Worm (Caenorhabditis elegans): ENCODE measurements around the gene lin-45.

Gene lin-45

ce11 chrIV:6747083-6747482 is 1.3 kb downstream of the lin-45 start:
- TF ChIP-seq tbx-9 (tag; optimal IDR thresholded peaks at IDR 0.05; ENCODE audit: borderline replicate concordance): no peak
- no peak for TF ChIP-seq nhr-27 (tag; optimal IDR thresholded peaks at IDR 0.05)
- TF ChIP-seq chd-7 (tag; optimal IDR thresholded peaks at IDR 0.05): no peak
- TF ChIP-seq F22D6.2 (tag; optimal IDR thresholded peaks at IDR 0.05): no peak
- TF ChIP-seq rec-8 (tag; optimal IDR thresholded peaks at IDR 0.05): no peak
- TF ChIP-seq snpc-1.1 (tag; optimal IDR thresholded peaks at IDR 0.05; ENCODE audit: insufficient read depth): no peak
- TF ChIP-seq efl-1 (GFP tag; optimal IDR thresholded peaks at IDR 0.05): no peak
- no peak for TF ChIP-seq attf-3 (GFP tag; conservative IDR thresholded peaks at IDR 0.05)
- TF ChIP-seq C17E4.6 (GFP tag; IDR thresholded peaks at IDR 0.05): no peak
- TF ChIP-seq attf-5 (GFP tag; optimal IDR thresholded peaks at IDR 0.05): no peak
- no peak for TF ChIP-seq hmg-20 (GFP tag; IDR thresholded peaks at IDR 0.05)
- TF ChIP-seq nhr-179 (tag; optimal IDR thresholded peaks at IDR 0.05): no peak
- no peak for TF ChIP-seq sptf-2 (GFP tag; optimal IDR thresholded peaks at IDR 0.05)
- TF ChIP-seq lag-1 (GFP tag; IDR thresholded peaks at IDR 0.05): no peak
- no peak for TF ChIP-seq athp-1 (tag; optimal IDR thresholded peaks at IDR 0.05)
- no peak for TF ChIP-seq ztf-26 (tag; optimal IDR thresholded peaks at IDR 0.05)
- no peak for TF ChIP-seq let-607 (tag; optimal IDR thresholded peaks at IDR 0.05)

ce11 chrIV:6742159-6742558 is 6.2 kb downstream of the lin-45 start, which contains the start of gene smg-7:
smg-7 (minus strand) TSS chrIV:6742443.
- TF ChIP-seq madf-3 (GFP tag; IDR thresholded peaks at IDR 0.05) (0 out of 2 replicates have a peak, but pooled peaks have one; percentile 53), madf-6 (GFP tag; IDR thresholded peaks at IDR 0.05) (no peak), Y53G8AR.9 (GFP tag; conservative IDR thresholded peaks at IDR 0.05) (0 out of 2 replicates have a peak, but pooled peaks have one; percentile 38), F57A8.1 (GFP tag; optimal IDR thresholded peaks at IDR 0.05) (no peak), nfyb-1 (GFP tag; IDR thresholded peaks at IDR 0.05) (0 out of 2 replicates have a peak, but pooled peaks have one; percentile 23), mcd-1 (GFP tag; IDR thresholded peaks at IDR 0.05) (no peak), T26A5.8 (tag; optimal IDR thresholded peaks at IDR 0.05) (no peak), ekl-4 (GFP tag; IDR thresholded peaks at IDR 0.05) (peak; percentile 30; the same call in 1 of the 2 replicates)

ce11 chrIV:6740190-6740589 is 8.2 kb downstream of the lin-45 start, which contains the start of gene Y73B6A.3:
Y73B6A.3 (minus strand) TSS chrIV:6740290.
- TF ChIP-seq hmg-20 (GFP tag; IDR thresholded peaks at IDR 0.05) (no peak), lin-54 (GFP tag; optimal IDR thresholded peaks at IDR 0.05) (no peak), nhr-90 (tag; optimal IDR thresholded peaks at IDR 0.05) (no peak), dpl-1 (GFP tag; optimal IDR thresholded peaks at IDR 0.05) (no peak), ets-4 (GFP tag; optimal IDR thresholded peaks at IDR 0.05) (no peak), egl-18 (GFP tag; IDR thresholded peaks at IDR 0.05) (no peak), akir-1 (GFP tag; optimal IDR thresholded peaks at IDR 0.05) (no peak), unc-62 (GFP tag; optimal IDR thresholded peaks at IDR 0.05) (no peak), tlf-1 (GFP tag; optimal IDR thresholded peaks at IDR 0.05) (no peak), atf-7 (tag; optimal IDR thresholded peaks at IDR 0.05) (no peak), chd-7 (tag; optimal IDR thresholded peaks at IDR 0.05) (no peak), snpc-1.1 (tag; optimal IDR thresholded peaks at IDR 0.05; ENCODE audit: insufficient read depth) (no peak), lir-1 (GFP tag; conservative IDR thresholded peaks at IDR 0.05) (no peak), egl-44 (GFP tag; IDR thresholded peaks at IDR 0.05) (no peak), pha-4 (tag; optimal IDR thresholded peaks at IDR 0.05) (no peak)
